Worm (Caenorhabditis elegans) whole organism, early embryonic: Measurements from ENCODE around the gene nhr-110.

Experiments
- B0310.2 ChIP-seq: sonication (generic microtip); optimal IDR thresholded peaks from 2 replicates; lab custom pipeline; 2016; ENCODE audit warnings: mild to moderate bottlenecking, missing genetic modification characterization, missing compliant biosample characterization
- F13C5.2 ChIP-seq: sonication (generic microtip); optimal IDR thresholded peaks from 2 replicates; lab custom pipeline; 2017; ENCODE audit warnings: mild to moderate bottlenecking, missing genetic modification characterization, inconsistent platforms, missing compliant biosample characterization
- aly-1 ChIP-seq: sonication (generic microtip); optimal IDR thresholded peaks from 2 replicates; lab custom pipeline; 2016; ENCODE audit warnings: missing genetic modification characterization, missing compliant biosample characterization
- ama-1 ChIP-seq: fragments of 150-350 bp; optimal IDR thresholded peaks from 2 replicates; lab custom pipeline; 2014
- ceh-13 ChIP-seq: fragments of 200-800 bp; sonication (Bioruptor generic); optimal IDR thresholded peaks from 2 replicates; lab custom pipeline; 2018; ENCODE audit warnings: mild to moderate bottlenecking, missing genetic modification characterization, missing compliant biosample characterization
- ceh-36 ChIP-seq: sonication (generic microtip); optimal IDR thresholded peaks from 2 replicates; lab custom pipeline; 2016; ENCODE audit warnings: missing genetic modification characterization, inconsistent platforms, missing compliant biosample characterization
- ets-7 ChIP-seq: sonication (generic microtip); optimal IDR thresholded peaks from 2 replicates; lab custom pipeline; 2016; ENCODE audit warnings: missing genotype, missing genetic modification characterization, missing compliant biosample characterization
- flt-1 ChIP-seq: fragments of 200-800 bp; sonication (Bioruptor generic); IDR thresholded peaks from 2 replicates; pipeline ENCODE4 v1.3.6; 2022; ENCODE audit warnings: missing genetic modification characterization, missing compliant biosample characterization
- hmbx-1 ChIP-seq: sonication (generic microtip); optimal IDR thresholded peaks from 2 replicates; lab custom pipeline; 2016; ENCODE audit warnings: mild to moderate bottlenecking, missing genetic modification characterization, missing compliant biosample characterization
- hmg-4 ChIP-seq: fragments of 200-800 bp; sonication (Bioruptor generic); optimal IDR thresholded peaks from 2 replicates; lab custom pipeline; 2018; ENCODE audit warnings: mild to moderate bottlenecking, missing genetic modification characterization, missing compliant biosample characterization
- hnd-1 ChIP-seq: sonication (generic microtip); optimal IDR thresholded peaks from 2 replicates; lab custom pipeline; 2016; ENCODE audit warnings: missing genetic modification characterization, missing compliant biosample characterization
- pes-1 ChIP-seq: fragments of 200-800 bp; sonication (Bioruptor generic); IDR thresholded peaks from 2 replicates; pipeline ENCODE4 v1.3.6; 2022; ENCODE audit warnings: missing genetic modification reagents, missing genetic modification characterization, missing compliant biosample characterization
- scrt-1 ChIP-seq: fragments of 200-800 bp; sonication (Bioruptor generic); IDR thresholded peaks from 2 replicates; pipeline ENCODE4 v1.3.6; 2022; ENCODE audit warnings: missing genetic modification characterization, missing compliant biosample characterization
- sea-1 ChIP-seq: fragments of 200-800 bp; sonication (Bioruptor generic); conservative IDR thresholded peaks from 2 replicates; pipeline ENCODE4 v1.3.6; 2022; ENCODE audit warnings: missing genetic modification characterization, missing compliant biosample characterization
- tbx-11 ChIP-seq: fragments of 200-800 bp; sonication (Bioruptor generic); IDR thresholded peaks from 2 replicates; pipeline ENCODE4 v1.3.6; 2022; ENCODE audit warnings: missing genetic modification characterization, missing compliant biosample characterization
- tbx-37 ChIP-seq: fragments of 200-800 bp; sonication (Bioruptor generic); conservative IDR thresholded peaks from 2 replicates; pipeline ENCODE4 v1.3.6; 2022; ENCODE audit warnings: missing genetic modification reagents, missing genetic modification characterization, missing compliant biosample characterization
- tra-4 ChIP-seq: sonication (generic microtip); optimal IDR thresholded peaks from 2 replicates; lab custom pipeline; 2017; ENCODE audit warnings: missing genetic modification characterization, missing compliant biosample characterization

The nhr-110 gene

DNA sequence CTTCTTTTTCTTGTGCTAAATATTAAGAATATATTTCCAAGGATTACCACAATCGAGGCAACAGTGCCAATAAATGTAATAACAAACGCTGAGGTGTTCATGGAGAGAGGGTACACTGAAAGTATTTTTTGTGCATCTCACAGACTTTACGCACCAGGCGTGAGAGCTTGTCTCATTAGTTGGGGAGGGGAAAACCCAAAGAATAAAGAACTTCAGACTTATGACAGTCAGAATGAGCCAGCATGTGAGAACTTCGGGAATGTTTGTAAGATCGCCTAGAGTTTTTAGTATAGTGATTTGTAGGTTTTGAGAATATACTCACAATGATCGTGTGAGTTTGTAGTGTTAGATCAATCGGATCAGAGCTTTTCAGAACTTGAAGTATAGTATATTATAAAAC lies 9.5 kb downstream of the nhr-110 start, which contains the start of gene srbc-41:
Gene srbc-41, minus strand, starts transcription at position 101 of the 400 bp plus-strand sequence.
- no peak for TF ChIP-seq F13C5.2 (tag; lab: Kevin White, UChicago)
- TF ChIP-seq flt-1 (GFP tag; lab: Robert Waterston, UW): no peak
- no peak for TF ChIP-seq sea-1 (GFP tag; lab: Robert Waterston, UW)
- TF ChIP-seq hnd-1 (tag; lab: Kevin White, UChicago): no peak
- TF ChIP-seq ceh-13 (GFP tag; lab: Kevin White, UChicago): no peak
- TF ChIP-seq hmbx-1: no peak
- TF ChIP-seq tbx-11: no peak
- TF ChIP-seq ama-1 (lab: Kevin White, UChicago): no peak
- no peak for TF ChIP-seq aly-1 (tag; lab: Kevin White, UChicago)
- no peak for TF ChIP-seq tbx-37 (GFP tag; lab: Robert Waterston, UW)
- TF ChIP-seq ets-7 (tag; lab: Kevin White, UChicago): no peak
- TF ChIP-seq scrt-1 (GFP tag; lab: Robert Waterston, UW): no peak
- TF ChIP-seq ceh-36 (tag; lab: Kevin White, UChicago): no peak
- TF ChIP-seq tra-4 (tag; lab: Kevin White, UChicago): no peak
- TF ChIP-seq hmg-4 (GFP tag; lab: Kevin White, UChicago): no peak
- TF ChIP-seq pes-1 (GFP tag; lab: Robert Waterston, UW): no peak

DNA sequence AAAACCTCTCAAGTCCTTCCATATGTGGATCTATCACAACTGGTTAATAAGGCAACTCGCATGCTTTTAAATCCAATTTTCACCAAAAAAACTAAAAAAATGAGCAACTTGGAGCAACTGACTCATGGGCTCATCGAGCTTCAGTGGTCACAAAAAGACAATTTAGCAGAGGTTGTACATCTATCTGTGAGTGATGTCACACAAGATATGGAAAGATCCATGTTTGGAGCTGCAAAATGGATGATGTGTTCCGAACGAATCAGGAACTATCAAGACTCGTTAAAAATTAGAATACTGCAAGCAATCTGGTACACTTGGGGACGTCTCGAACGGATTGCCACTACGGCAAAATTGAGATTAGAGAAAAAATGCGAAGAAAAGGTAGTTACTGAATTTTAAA lies 12.7 kb downstream of the nhr-110 start:
- TF ChIP-seq flt-1 (GFP tag; lab: Robert Waterston, UW) (no peak), hnd-1 (tag; lab: Kevin White, UChicago) (no peak), ama-1 (lab: Kevin White, UChicago) (no peak), sea-1 (GFP tag; lab: Robert Waterston, UW) (no peak), pes-1 (GFP tag; lab: Robert Waterston, UW) (no peak), B0310.2 (no peak), tbx-11 (no peak), ceh-36 (tag; lab: Kevin White, UChicago) (no peak), F13C5.2 (tag; lab: Kevin White, UChicago) (no peak)

DNA sequence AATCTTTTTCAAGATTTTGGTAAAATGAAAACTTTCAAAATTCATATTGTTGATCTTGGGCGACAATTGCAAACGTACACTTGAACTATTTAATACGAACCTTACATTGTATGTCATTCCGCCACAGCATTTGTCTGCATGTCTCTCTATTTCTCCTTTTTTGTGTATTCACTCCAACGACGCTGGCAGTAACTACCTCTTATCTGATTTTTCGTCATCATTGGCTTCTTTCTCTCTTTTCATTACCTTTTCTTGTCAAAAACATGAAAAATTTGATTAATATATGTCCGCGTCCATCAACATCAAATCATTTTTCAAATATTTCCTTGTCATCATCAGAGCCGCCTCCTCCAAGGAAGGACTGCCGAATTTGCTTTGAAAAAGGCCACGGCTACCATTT lies 14.1 kb downstream of the nhr-110 start, which contains the start of gene nhr-177:
Gene nhr-177, plus strand, starts transcription at position 167 of the 400 bp plus-strand sequence.
- TF ChIP-seq F13C5.2 (tag; lab: Kevin White, UChicago) (no peak), ets-7 (tag; lab: Kevin White, UChicago) (no peak), sea-1 (GFP tag; lab: Robert Waterston, UW) (no peak), tra-4 (tag; lab: Kevin White, UChicago) (no peak), scrt-1 (GFP tag; lab: Robert Waterston, UW) (no peak), hmbx-1 (no peak), hmg-4 (GFP tag; lab: Kevin White, UChicago) (no peak), tbx-11 (no peak), B0310.2 (no peak), aly-1 (tag; lab: Kevin White, UChicago) (no peak), tbx-37 (GFP tag; lab: Robert Waterston, UW) (no peak), ceh-13 (GFP tag; lab: Kevin White, UChicago) (no peak), hnd-1 (tag; lab: Kevin White, UChicago) (no peak), flt-1 (GFP tag; lab: Robert Waterston, UW) (no peak), ama-1 (lab: Kevin White, UChicago) (no peak), pes-1 (GFP tag; lab: Robert Waterston, UW) (no peak), ceh-36 (tag; lab: Kevin White, UChicago) (no peak)

DNA sequence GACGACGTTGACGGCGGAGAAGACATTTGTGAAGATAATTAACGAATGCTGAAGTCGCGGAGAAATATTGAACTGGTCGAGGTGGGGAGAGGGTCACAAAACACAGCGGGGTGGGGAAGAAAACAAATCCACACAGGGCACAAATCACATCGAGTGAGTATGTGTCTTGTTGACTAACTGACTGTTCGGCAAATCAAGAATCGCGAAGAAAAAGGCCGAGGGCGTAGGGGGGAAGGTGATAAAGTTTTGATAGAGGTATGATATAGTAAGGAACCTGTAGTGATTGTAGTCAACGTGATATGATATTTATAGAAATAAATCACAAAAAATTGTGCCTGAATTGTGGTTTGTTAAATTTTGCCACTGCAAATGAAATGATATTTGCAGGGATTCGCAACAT lies 16.4 kb downstream of the nhr-110 start, which contains the start of gene nhr-178:
Gene nhr-178, minus strand, starts transcription at position 164 of the 400 bp plus-strand sequence.
- TF ChIP-seq ets-7 (tag; lab: Kevin White, UChicago): no peak
- TF ChIP-seq hmg-4 (GFP tag; lab: Kevin White, UChicago): no peak
- no peak for TF ChIP-seq ama-1 (lab: Kevin White, UChicago)
- TF ChIP-seq aly-1 (tag; lab: Kevin White, UChicago): no peak
- no peak for TF ChIP-seq ceh-13 (GFP tag; lab: Kevin White, UChicago)
- no peak for TF ChIP-seq ceh-36 (tag; lab: Kevin White, UChicago)
- no peak for TF ChIP-seq flt-1 (GFP tag; lab: Robert Waterston, UW)
- no peak for TF ChIP-seq scrt-1 (GFP tag; lab: Robert Waterston, UW)
- TF ChIP-seq tbx-11: no peak
- no peak for TF ChIP-seq tra-4 (tag; lab: Kevin White, UChicago)
- TF ChIP-seq B0310.2: no peak
- no peak for TF ChIP-seq hnd-1 (tag; lab: Kevin White, UChicago)

DNA sequence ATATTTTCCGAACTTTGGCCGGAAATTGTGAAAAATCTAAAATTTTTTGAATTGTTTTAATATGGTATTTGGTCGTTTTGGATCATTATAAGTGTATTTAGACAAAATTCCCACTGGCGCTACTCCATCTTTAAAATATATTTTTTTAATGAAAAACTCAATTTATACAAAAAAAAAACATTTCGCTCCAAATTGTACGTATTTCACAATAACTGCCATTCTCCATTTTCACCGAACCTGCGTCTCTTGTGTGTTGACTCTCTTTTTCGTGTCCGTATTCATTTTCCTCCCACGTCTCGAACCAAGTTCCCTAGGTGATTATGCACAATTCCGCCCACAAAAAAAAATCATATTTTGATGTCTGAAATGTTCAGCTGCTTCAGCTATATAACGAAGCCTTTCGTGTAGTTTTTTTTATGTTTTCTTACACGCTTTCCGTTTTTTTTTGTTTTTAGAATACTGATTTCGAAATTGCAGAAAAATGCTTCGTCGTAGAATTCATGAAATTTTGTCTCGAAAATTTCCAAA lies 23.6 kb downstream of the nhr-110 start, which contains the start of gene F16B4.2:
Gene F16B4.2, plus strand, starts transcription at position 478 of the 528 bp plus-strand sequence.
- TF ChIP-seq ama-1 (lab: Kevin White, UChicago) (no peak), hmg-4 (GFP tag; lab: Kevin White, UChicago) (no peak), aly-1 (tag; lab: Kevin White, UChicago) (no peak), flt-1 (GFP tag; lab: Robert Waterston, UW) (no peak), F13C5.2 (tag; lab: Kevin White, UChicago) (no peak), scrt-1 (GFP tag; lab: Robert Waterston, UW) (no peak), tbx-37 (GFP tag; lab: Robert Waterston, UW) (no peak), hnd-1 (tag; lab: Kevin White, UChicago) (no peak), tra-4 (tag; lab: Kevin White, UChicago) (no peak), hmbx-1 (no peak), pes-1 (GFP tag; lab: Robert Waterston, UW) (no peak), sea-1 (GFP tag; lab: Robert Waterston, UW) (no peak), ets-7 (tag; lab: Kevin White, UChicago) (no peak), B0310.2 (no peak), ceh-36 (tag; lab: Kevin White, UChicago) (no peak), tbx-11 (no peak), ceh-13 (GFP tag; lab: Kevin White, UChicago) (no peak)

DNA sequence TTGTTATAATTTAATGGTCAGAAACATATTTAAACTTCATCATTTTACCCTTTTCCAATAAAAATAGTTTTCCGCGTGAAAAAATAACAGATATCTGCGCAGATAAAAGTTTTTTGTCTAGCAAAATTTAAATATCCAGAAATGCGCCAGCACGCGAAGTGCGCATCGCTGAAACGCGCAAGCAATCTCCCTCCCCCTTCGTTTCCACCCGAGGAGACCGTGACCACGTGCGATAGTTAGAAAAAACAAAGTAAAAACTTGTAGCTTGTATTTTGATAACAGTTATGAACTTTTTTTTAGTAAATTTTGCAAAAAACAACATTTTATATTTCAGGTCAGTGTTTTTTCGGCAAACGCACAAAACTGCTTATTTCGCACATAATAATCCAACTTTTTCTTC lies 25.2 kb downstream of the nhr-110 start:
- peak; percentile 66 for TF ChIP-seq pes-1 (GFP tag; lab: Robert Waterston, UW)
- TF ChIP-seq sea-1 (GFP tag; lab: Robert Waterston, UW): peak; percentile 63; the same call in 1 of the 2 replicates
